Worm (Caenorhabditis elegans): ENCODE measurements around the gene Y17G9B.5.
A peak's percentile ranks its signal among the peaks of the same experiment; 100 is the strongest.

The Y17G9B.5 gene

DNA sequence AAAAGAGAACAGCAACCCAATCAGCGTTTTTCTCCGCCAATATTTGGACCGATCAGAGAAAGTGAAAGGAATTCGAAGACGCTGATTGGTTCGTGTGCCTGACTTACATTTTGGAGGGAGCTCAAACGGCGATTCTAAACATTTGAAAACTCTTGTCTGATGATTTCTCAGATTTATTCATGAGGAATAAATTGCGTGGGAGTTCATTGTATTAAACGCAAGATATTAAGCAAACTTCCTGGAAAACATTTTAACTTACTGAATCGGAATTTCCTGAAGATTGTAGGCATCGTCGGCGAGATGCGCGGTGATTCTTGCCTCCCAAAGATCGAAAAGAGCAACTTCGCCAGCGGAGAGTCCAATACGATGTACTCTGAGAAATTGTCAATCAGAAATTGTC lies 25.5 kb upstream of the Y17G9B.5 start, which contains the start of gene K08F11.1:
K08F11.1 (plus strand) TSS at position 301 of the 400 bp plus-strand sequence.
- no peak for TF ChIP-seq Y53F4B.3 (GFP tag; IDR thresholded peaks at IDR 0.05)
- no peak for TF ChIP-seq sdz-38 (tag; optimal IDR thresholded peaks at IDR 0.05)
- no peak for TF ChIP-seq let-607 (tag; optimal IDR thresholded peaks at IDR 0.05)
- TF ChIP-seq C06A6.2 (GFP tag; conservative IDR thresholded peaks at IDR 0.05) = no peak
- no peak for TF ChIP-seq B0261.1 (tag; optimal IDR thresholded peaks at IDR 0.05)
- no peak for TF ChIP-seq mel-28 (tag; optimal IDR thresholded peaks at IDR 0.05; ENCODE audit: borderline replicate concordance)
- TF ChIP-seq nhr-90 (tag; optimal IDR thresholded peaks at IDR 0.05) = no peak
- TF ChIP-seq cebp-2 (GFP tag; IDR thresholded peaks at IDR 0.05) = no peak
- no peak for TF ChIP-seq F49E8.2 (tag; optimal IDR thresholded peaks at IDR 0.05; ENCODE audit: insufficient read depth)
- no peak for TF ChIP-seq unc-62 (GFP tag; optimal IDR thresholded peaks at IDR 0.05)
- no peak for TF ChIP-seq bed-2 (GFP tag; IDR thresholded peaks at IDR 0.05)
- no peak for TF ChIP-seq K12H6.12 (tag; optimal IDR thresholded peaks at IDR 0.05)
- TF ChIP-seq gei-17 (GFP tag; optimal IDR thresholded peaks at IDR 0.05) = no peak
- TF ChIP-seq tbp1 (GFP tag; optimal IDR thresholded peaks at IDR 0.05) = no peak
- no peak for TF ChIP-seq lin-35 (GFP tag; optimal IDR thresholded peaks at IDR 0.05)
- no peak for TF ChIP-seq C17E4.6 (GFP tag; IDR thresholded peaks at IDR 0.05)
- no peak for TF ChIP-seq F55B11.4 (tag; optimal IDR thresholded peaks at IDR 0.05; ENCODE audit: borderline replicate concordance, insufficient read depth)
- no peak for TF ChIP-seq hmg-20 (GFP tag; IDR thresholded peaks at IDR 0.05)

DNA sequence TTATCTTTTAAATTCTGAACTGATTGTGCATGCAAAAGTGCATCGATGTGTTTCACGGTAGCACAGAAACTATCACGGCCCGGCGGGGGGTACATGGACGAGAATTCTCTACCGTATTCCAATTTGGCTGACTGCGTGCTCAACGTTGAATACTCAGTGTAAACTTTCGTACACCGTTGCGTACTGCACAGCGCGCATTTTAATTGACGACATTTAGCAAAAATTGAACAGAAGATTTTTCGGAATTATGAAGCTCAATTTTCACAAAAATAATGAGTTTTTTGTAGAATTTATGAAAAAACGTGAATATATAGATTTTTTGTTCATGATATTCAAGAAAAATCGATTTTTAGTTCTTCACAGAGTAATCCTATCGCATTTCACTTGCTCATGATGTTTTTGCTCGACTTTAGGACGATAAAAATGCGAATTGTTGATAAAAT lies 24.5 kb upstream of the Y17G9B.5 start:
- TF ChIP-seq F22D6.2 (tag; optimal IDR thresholded peaks at IDR 0.05) (peak; percentile 88), rcor-1 (GFP tag; IDR thresholded peaks at IDR 0.05) (peak; percentile 99), repo-1 (tag; optimal IDR thresholded peaks at IDR 0.05) (peak; percentile 72), madf-10 (tag; optimal IDR thresholded peaks at IDR 0.05) (peak; percentile 80), egl-18 (GFP tag; IDR thresholded peaks at IDR 0.05) (peak; percentile 100), rec-8 (tag; optimal IDR thresholded peaks at IDR 0.05) (peak in 1 of 2 experiments; percentile 27), tlf-1 (GFP tag; optimal IDR thresholded peaks at IDR 0.05) (peak; percentile 95), ceh-40 (GFP tag; IDR thresholded peaks at IDR 0.05) (peak; percentile 93), Y95B8A.8 (GFP tag; IDR thresholded peaks at IDR 0.05) (peak; percentile 99), somi-1 (GFP tag; optimal IDR thresholded peaks at IDR 0.05) (peak; percentile 94), him-1 (tag; optimal IDR thresholded peaks at IDR 0.05) (peak; percentile 17), F57C9.4 (tag; optimal IDR thresholded peaks at IDR 0.05) (peak; percentile 33), B0261.1 (tag; optimal IDR thresholded peaks at IDR 0.05) (peak; percentile 19), B0019.2 (GFP tag; conservative IDR thresholded peaks at IDR 0.05) (peak; percentile 95), tbp1 (GFP tag; optimal IDR thresholded peaks at IDR 0.05) (peak; percentile 38), bed-1 (GFP tag; IDR thresholded peaks at IDR 0.05) (peak; percentile 100), F37B4.10 (GFP tag; IDR thresholded peaks at IDR 0.05) (peak; percentile 100), Y53F4B.3 (GFP tag; IDR thresholded peaks at IDR 0.05) (peak; percentile 83), lag-1 (GFP tag; IDR thresholded peaks at IDR 0.05) (peak; percentile 100), Y53G8AR.9 (GFP tag; conservative IDR thresholded peaks at IDR 0.05) (peak; percentile 100), ztf-3 (GFP tag; optimal IDR thresholded peaks at IDR 0.05) (peak; percentile 62), nhr-80 (tag; optimal IDR thresholded peaks at IDR 0.05) (peak; percentile 74), sea-2 (GFP tag; IDR thresholded peaks at IDR 0.05) (peak; percentile 99), lin-26 (GFP tag; IDR thresholded peaks at IDR 0.05) (peak; percentile 96), die-1 (tag; optimal IDR thresholded peaks at IDR 0.05) (peak; percentile 6), atf-7 (tag; optimal IDR thresholded peaks at IDR 0.05) (peak; percentile 80), cebp-1 (GFP tag; IDR thresholded peaks at IDR 0.05) (peak; percentile 97), cebp-1 (tag; optimal IDR thresholded peaks at IDR 0.05) (peak; percentile 91), lsl-1 (GFP tag; optimal IDR thresholded peaks at IDR 0.05) (peak; percentile 70), B0035.1 (tag; optimal IDR thresholded peaks at IDR 0.05) (peak; percentile 76), let-526 (GFP tag; IDR thresholded peaks at IDR 0.05) (peak; percentile 100), pbrm-1 (GFP tag; IDR thresholded peaks at IDR 0.05) (peak; percentile 99)

All from whole organism, young adult.